Worm (Caenorhabditis elegans) whole organism, young adult: ENCODE results near the gene F22E5.21.
"Not testable (repeated sequence)": the region's sequence is repeated elsewhere in the genome, so short reads cannot be mapped to it uniquely, and the experiment has no call there.

Experiments used
- B0035.1 ChIP-seq: sonication (generic microtip); optimal IDR thresholded peaks from 2 replicates; lab custom pipeline; 2016; ENCODE audit warnings: missing genetic modification characterization, mild to moderate bottlenecking, missing compliant biosample characterization, missing genotype, missing genetic modification reagents
- C06A6.2 ChIP-seq: fragments of 200-800 bp; sonication (Bioruptor generic); conservative IDR thresholded peaks from 2 replicates; pipeline ENCODE4 v1.3.6; 2022; ENCODE audit warnings: missing genetic modification characterization, missing compliant biosample characterization
- D2030.7 ChIP-seq: fragments of 200-800 bp; sonication (Bioruptor generic); IDR thresholded peaks from 2 replicates; pipeline ENCODE4 v1.3.6; 2022; ENCODE audit warnings: missing genetic modification reagents, missing genetic modification characterization, missing compliant biosample characterization
- T26A5.8 ChIP-seq: sonication (generic microtip); optimal IDR thresholded peaks from 2 replicates; lab custom pipeline; 2016; ENCODE audit warnings: missing genetic modification characterization, missing compliant biosample characterization
- Y56A3A.18 ChIP-seq: fragments of 200-800 bp; sonication (Bioruptor generic); IDR thresholded peaks from 2 replicates; pipeline ENCODE4 v1.3.6; 2022; ENCODE audit warnings: missing genetic modification reagents, missing genetic modification characterization, missing compliant biosample characterization
- Y67H2A.10 ChIP-seq: fragments of 200-800 bp; sonication (Bioruptor generic); conservative IDR thresholded peaks from 2 replicates; pipeline ENCODE4 v1.3.6; 2022; ENCODE audit warnings: missing genetic modification reagents, missing genetic modification characterization, missing compliant biosample characterization
- aptf-3 ChIP-seq: fragments of 200-800 bp; sonication (Bioruptor generic); IDR thresholded peaks from 2 replicates; pipeline ENCODE4 v1.3.6; 2022; ENCODE audit warnings: missing genetic modification characterization, missing compliant biosample characterization
- bed-1 ChIP-seq: fragments of 200-800 bp; sonication (Bioruptor generic); IDR thresholded peaks from 2 replicates; pipeline ENCODE4 v1.3.6; 2022; ENCODE audit warnings: missing genetic modification reagents, missing genetic modification characterization, missing compliant biosample characterization
- bed-2 ChIP-seq: fragments of 200-800 bp; sonication (Bioruptor generic); IDR thresholded peaks from 2 replicates; pipeline ENCODE4 v1.3.6; 2022; ENCODE audit warnings: missing genetic modification reagents, missing genetic modification characterization, missing compliant biosample characterization
- chd-7 ChIP-seq: sonication (generic microtip); optimal IDR thresholded peaks from 2 replicates; lab custom pipeline; 2016; ENCODE audit warnings: mild to moderate bottlenecking, missing genetic modification characterization, moderate library complexity, missing compliant biosample characterization
- dox-1 ChIP-seq: fragments of 200-800 bp; sonication (Bioruptor generic); IDR thresholded peaks from 2 replicates; pipeline ENCODE4 v1.3.6; 2022; ENCODE audit warnings: missing genetic modification reagents, missing genetic modification characterization, missing compliant biosample characterization
- dpff-1 ChIP-seq: sonication (generic microtip); optimal IDR thresholded peaks from 2 replicates; lab custom pipeline; 2017; ENCODE audit warnings: mild to moderate bottlenecking, missing genetic modification characterization, missing compliant biosample characterization
- egl-44 ChIP-seq: fragments of 200-800 bp; sonication (Bioruptor generic); IDR thresholded peaks from 2 replicates; pipeline ENCODE4 v1.3.6; 2022; ENCODE audit warnings: missing genetic modification reagents, missing genetic modification characterization, missing compliant biosample characterization
- egrh-3 ChIP-seq: fragments of 200-800 bp; sonication (Bioruptor generic); IDR thresholded peaks from 2 replicates; pipeline ENCODE4 v1.3.6; 2022; ENCODE audit warnings: missing genetic modification reagents, missing genetic modification characterization, missing compliant biosample characterization
- him-1 ChIP-seq: sonication (generic microtip); optimal IDR thresholded peaks from 2 replicates; lab custom pipeline; 2016; ENCODE audit warnings: missing genotype, missing genetic modification reagents, missing genetic modification characterization, missing compliant biosample characterization
- hlh-12 ChIP-seq: sonication (generic microtip); optimal IDR thresholded peaks from 2 replicates; lab custom pipeline; 2016; ENCODE audit warnings: missing genetic modification characterization, missing compliant biosample characterization
- hmg-20 ChIP-seq: fragments of 200-800 bp; sonication (Bioruptor generic); IDR thresholded peaks from 2 replicates; pipeline ENCODE4 v1.3.6; 2022; ENCODE audit warnings: missing genetic modification reagents, missing genetic modification characterization, missing compliant biosample characterization
- lag-1 ChIP-seq: fragments of 200-800 bp; sonication (Bioruptor generic); IDR thresholded peaks from 2 replicates; pipeline ENCODE4 v1.3.6; 2022; ENCODE audit warnings: missing genetic modification reagents, missing genetic modification characterization, missing compliant biosample characterization
- let-607 ChIP-seq, 2 experiments: fragments of 200-800 bp in 1 of 2; sonication (Bioruptor generic) in 1 of 2; sonication (generic microtip) in 1 of 2; optimal IDR thresholded peaks; 2 replicates each; lab custom pipeline; 2016 to 2018; ENCODE audit warnings: mild to moderate bottlenecking in 2 of 2, missing compliant biosample characterization in 2 of 2, missing genetic modification characterization in 2 of 2, moderate library complexity in 2 of 2, missing genotype in 1 of 2
- lir-1 ChIP-seq: fragments of 200-800 bp; sonication (Bioruptor generic); conservative IDR thresholded peaks from 2 replicates; pipeline ENCODE4 v1.3.6; 2022; ENCODE audit warnings: missing genetic modification reagents, missing genetic modification characterization, missing compliant biosample characterization
- nfya-1 ChIP-seq: sonication (generic microtip); optimal IDR thresholded peaks from 2 replicates; lab custom pipeline; 2017; ENCODE audit warnings: antibody characterized with exemption, missing compliant biosample characterization, missing genetic modification characterization, borderline replicate concordance; ENCODE audit not compliant: insufficient read depth
- nfyb-1 ChIP-seq: fragments of 200-800 bp; sonication (Bioruptor generic); IDR thresholded peaks from 2 replicates; pipeline ENCODE4 v1.3.6; 2022; ENCODE audit warnings: missing genetic modification reagents, missing genetic modification characterization, missing compliant biosample characterization
- pha-4 ChIP-seq: fragments of 150-350 bp; sonication (generic microtip); optimal IDR thresholded peaks from 2 replicates; lab custom pipeline; 2014; ENCODE audit warnings: missing biosample characterization, missing genetic modification reagents, missing genetic modification characterization
- rcor-1 ChIP-seq: fragments of 200-800 bp; sonication (Bioruptor generic); IDR thresholded peaks from 2 replicates; pipeline ENCODE4 v1.3.6; 2022; ENCODE audit warnings: missing genetic modification reagents, missing genetic modification characterization, missing compliant biosample characterization
- sptf-2 ChIP-seq: fragments of 200-800 bp; sonication (Bioruptor generic); optimal IDR thresholded peaks from 2 replicates; lab custom pipeline; 2018; ENCODE audit warnings: mild to moderate bottlenecking, missing genetic modification characterization, missing compliant biosample characterization
- tbp1 ChIP-seq: fragments of 200-800 bp; sonication (Bioruptor generic); optimal IDR thresholded peaks from 2 replicates; lab custom pipeline; 2018; ENCODE audit warnings: mild to moderate bottlenecking, missing genetic modification characterization, missing compliant biosample characterization
- unc-62 ChIP-seq: fragments of 150-350 bp; optimal IDR thresholded peaks from 2 replicates; lab custom pipeline; 2014; ENCODE audit warnings: missing biosample characterization, missing genetic modification reagents, missing genetic modification characterization
- zfh-2 ChIP-seq: fragments of 200-800 bp; sonication (Bioruptor generic); conservative IDR thresholded peaks from 2 replicates; pipeline ENCODE4 v1.3.6; 2022; ENCODE audit warnings: missing genetic modification reagents, missing genetic modification characterization, missing compliant biosample characterization
- ztf-22 ChIP-seq: fragments of 200-800 bp; sonication (Bioruptor generic); optimal IDR thresholded peaks from 2 replicates; lab custom pipeline; 2018; ENCODE audit warnings: mild to moderate bottlenecking, missing genetic modification characterization, moderate library complexity, missing compliant biosample characterization

F22E5.21 gene

DNA sequence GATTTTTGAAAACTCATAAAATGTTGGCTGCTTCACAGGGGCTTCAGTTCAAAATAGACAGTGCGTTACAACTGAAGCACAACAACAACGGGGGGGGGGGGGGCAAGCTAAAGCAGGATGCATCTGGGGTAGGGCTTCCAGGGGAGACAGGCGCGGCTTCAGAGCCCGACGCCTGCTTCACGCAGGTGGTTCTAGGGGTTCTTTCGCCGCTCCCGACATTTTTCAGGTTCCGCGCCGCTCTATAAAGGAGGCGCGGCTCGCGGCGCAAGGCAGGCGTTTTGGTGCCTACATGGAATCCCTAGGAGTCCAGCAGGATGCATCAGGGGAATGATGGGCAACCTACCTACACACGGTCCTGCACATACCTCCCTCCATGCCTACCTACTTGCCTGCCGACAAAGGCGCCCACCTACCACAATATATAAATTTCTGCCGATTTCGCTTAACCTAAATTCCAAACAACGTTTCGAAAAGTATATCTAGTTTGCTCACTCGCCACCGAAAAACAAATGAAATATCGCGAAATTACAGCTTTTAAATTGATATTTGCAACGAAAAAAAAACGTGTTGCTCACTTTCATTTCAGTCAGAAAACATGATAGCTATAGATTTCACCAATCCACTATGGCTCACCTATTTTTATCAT is 10.0 kb downstream of the F22E5.21 start, which contains the start of gene sri-71:
TSS of gene sri-71 (plus strand) at position 596 of the 646 bp plus-strand sequence.
- TF ChIP-seq T26A5.8 (tag; lab: Kevin White, UChicago) (no peak), dox-1 (GFP tag; lab: Robert Waterston, UW) (0 out of 2 replicates have a peak, but pooled peaks have one; percentile 26), tbp1 (no peak), egrh-3 (GFP tag; lab: Robert Waterston, UW) (peak; percentile 87; the same call in 1 of the 2 replicates), chd-7 (tag; lab: Kevin White, UChicago) (peak; percentile 4), aptf-3 (GFP tag; lab: Robert Waterston, UW) (no peak), zfh-2 (GFP tag; lab: Robert Waterston, UW) (peak; percentile 91), Y67H2A.10 (GFP tag; lab: Robert Waterston, UW) (no peak)

- TF ChIP-seq nfyb-1 (GFP tag; lab: Robert Waterston, UW) (no peak), B0035.1 (no peak), tbp1 (no peak), nfya-1 (tag; lab: Kevin White, UChicago) (no peak), hmg-20 (GFP tag; lab: Robert Waterston, UW) (no peak), pha-4 (tag; lab: Kevin White, UChicago) (no peak)
- TF ChIP-seq, all 124 proteins: peak for 0
Measured at ce11 chrII:2624792-2625191, 12.5 kb downstream of the F22E5.21 start, which contains the start of gene lgc-28. lgc-28 (plus strand) TSS chrII:2625092.

ce11 chrII:2622936-2623452 is 14.3 kb downstream of the F22E5.21 start, which contains the start of gene D2062.4:
D2062.4 (plus strand) TSS chrII:2623402.
- not testable (repeated sequence) for TF ChIP-seq him-1 (tag; lab: Kevin White, UChicago); Y56A3A.18 (GFP tag; lab: Robert Waterston, UW); sptf-2 (GFP tag; lab: Kevin White, UChicago)

- no peak for TF ChIP-seq rcor-1
- no peak for TF ChIP-seq Y56A3A.18 (GFP tag; lab: Robert Waterston, UW)
- no peak for TF ChIP-seq egl-44 (GFP tag; lab: Robert Waterston, UW)
- no peak for TF ChIP-seq C06A6.2 (GFP tag; lab: Robert Waterston, UW)
- TF ChIP-seq unc-62, result no peak
- TF ChIP-seq let-607 (tag; optimal IDR thresholded peaks at IDR 0.05; lab: Kevin White, UChicago), result no peak
- no peak for TF ChIP-seq ztf-22 (GFP tag; lab: Kevin White, UChicago)
- TF ChIP-seq bed-2, result no peak
- TF ChIP-seq lag-1, result no peak
- no peak for TF ChIP-seq D2030.7
- TF ChIP-seq bed-1 (GFP tag; lab: Robert Waterston, UW), result no peak
- TF ChIP-seq, all 124 proteins: peak for 0
Measured at ce11 chrII:2622480-2622879, 14.8 kb downstream of the F22E5.21 start, which contains the start of gene D2062.5. D2062.5 (plus strand) TSS chrII:2622780.

- not testable (repeated sequence) for TF ChIP-seq dpff-1 (tag; lab: Kevin White, UChicago); lir-1; hlh-12
Measured at ce11 chrII:2619148-2619547, 18.1 kb downstream of the F22E5.21 start, which contains the start of gene msrp-6. msrp-6 (plus strand) TSS chrII:2619448.
